Worm (Caenorhabditis elegans): Measurements from ENCODE around the gene mdl-1.

mdl-1 gene

DNA sequence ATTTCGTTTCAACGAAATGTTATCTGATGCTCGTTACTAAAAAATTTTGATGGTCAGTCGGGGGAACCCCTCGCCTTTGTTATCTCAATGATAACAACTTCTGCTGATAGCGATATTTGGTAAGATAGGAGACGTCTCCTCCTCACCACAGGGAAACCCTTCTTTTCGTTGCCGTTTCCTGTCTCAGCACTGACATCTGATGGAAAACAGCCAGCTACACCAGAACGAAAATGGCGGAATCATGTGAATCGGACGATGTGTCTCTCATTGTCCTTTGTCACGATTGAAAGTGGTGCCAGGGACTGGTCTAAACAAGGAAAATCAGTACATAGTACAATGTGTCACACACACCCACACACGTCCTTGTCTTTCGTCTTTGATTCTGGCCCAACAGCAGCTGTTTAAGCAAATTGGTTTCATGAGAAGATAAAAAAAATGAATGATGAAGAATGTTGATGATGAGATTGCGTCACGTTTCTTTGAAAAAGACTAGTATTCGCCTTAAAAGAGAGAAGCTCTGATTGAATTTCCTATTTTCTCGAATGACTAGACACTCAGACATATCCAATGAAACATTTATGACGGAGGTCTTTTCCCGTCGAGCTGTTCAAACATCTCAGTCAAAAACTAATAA lies 5.7 kb upstream of the mdl-1 start (continued):
- TF ChIP-seq him-1 (tag; optimal IDR thresholded peaks at IDR 0.05) (no peak), lin-40 (tag; optimal IDR thresholded peaks at IDR 0.05) (peak; percentile 63), let-526 (GFP tag; IDR thresholded peaks at IDR 0.05) (no peak), dox-1 (GFP tag; IDR thresholded peaks at IDR 0.05) (peak; percentile 51), ztf-3 (GFP tag; optimal IDR thresholded peaks at IDR 0.05) (no peak), lin-35 (GFP tag; optimal IDR thresholded peaks at IDR 0.05) (no peak), ceh-91 (GFP tag; IDR thresholded peaks at IDR 0.05) (no peak), ceh-100 (GFP tag; IDR thresholded peaks at IDR 0.05) (no peak), ztf-26 (tag; optimal IDR thresholded peaks at IDR 0.05) (peak; percentile 54), bed-1 (GFP tag; IDR thresholded peaks at IDR 0.05) (no peak), madf-10 (tag; optimal IDR thresholded peaks at IDR 0.05) (peak; percentile 23), mes-4 (tag; optimal IDR thresholded peaks at IDR 0.05) (no peak), die-1 (tag; optimal IDR thresholded peaks at IDR 0.05) (peak; percentile 44), ztf-22 (GFP tag; optimal IDR thresholded peaks at IDR 0.05) (peak; percentile 21), ztf-25 (GFP tag; IDR thresholded peaks at IDR 0.05) (no peak), ceh-27 (GFP tag; optimal IDR thresholded peaks at IDR 0.05) (peak; percentile 61), efl-1 (GFP tag; optimal IDR thresholded peaks at IDR 0.05) (no peak), B0035.1 (tag; optimal IDR thresholded peaks at IDR 0.05) (no peak), F52B5.7 (tag; optimal IDR thresholded peaks at IDR 0.05) (no peak), egl-18 (GFP tag; IDR thresholded peaks at IDR 0.05) (no peak), tbp1 (GFP tag; optimal IDR thresholded peaks at IDR 0.05) (no peak), mxl-1 (tag; optimal IDR thresholded peaks at IDR 0.05) (no peak), ztf-18 (tag; optimal IDR thresholded peaks at IDR 0.05) (no peak), madf-8 (GFP tag; conservative IDR thresholded peaks at IDR 0.05) (no peak), lin-54 (GFP tag; optimal IDR thresholded peaks at IDR 0.05) (no peak), B0019.2 (GFP tag; conservative IDR thresholded peaks at IDR 0.05) (no peak), zim-3 (tag; optimal IDR thresholded peaks at IDR 0.05) (no peak), nhr-179 (tag; optimal IDR thresholded peaks at IDR 0.05) (no peak), ztf-6 (GFP tag; IDR thresholded peaks at IDR 0.05) (no peak), lin-26 (GFP tag; IDR thresholded peaks at IDR 0.05) (peak; percentile 64; the same call in 1 of the 2 replicates), madf-3 (GFP tag; IDR thresholded peaks at IDR 0.05) (no peak), hmg-1.2 (GFP tag; IDR thresholded peaks at IDR 0.05) (0 out of 2 replicates have a peak, but pooled peaks have one; percentile 4), sptf-2 (GFP tag; optimal IDR thresholded peaks at IDR 0.05) (no peak), lsl-1 (GFP tag; optimal IDR thresholded peaks at IDR 0.05) (no peak), dpl-1 (GFP tag; optimal IDR thresholded peaks at IDR 0.05) (no peak), rpc-1 (optimal IDR thresholded peaks at IDR 0.05) (no peak), rpc-1 (tag; optimal IDR thresholded peaks at IDR 0.05) (no peak), nhr-27 (tag; optimal IDR thresholded peaks at IDR 0.05) (no peak), nhr-90 (tag; optimal IDR thresholded peaks at IDR 0.05) (no peak)

DNA sequence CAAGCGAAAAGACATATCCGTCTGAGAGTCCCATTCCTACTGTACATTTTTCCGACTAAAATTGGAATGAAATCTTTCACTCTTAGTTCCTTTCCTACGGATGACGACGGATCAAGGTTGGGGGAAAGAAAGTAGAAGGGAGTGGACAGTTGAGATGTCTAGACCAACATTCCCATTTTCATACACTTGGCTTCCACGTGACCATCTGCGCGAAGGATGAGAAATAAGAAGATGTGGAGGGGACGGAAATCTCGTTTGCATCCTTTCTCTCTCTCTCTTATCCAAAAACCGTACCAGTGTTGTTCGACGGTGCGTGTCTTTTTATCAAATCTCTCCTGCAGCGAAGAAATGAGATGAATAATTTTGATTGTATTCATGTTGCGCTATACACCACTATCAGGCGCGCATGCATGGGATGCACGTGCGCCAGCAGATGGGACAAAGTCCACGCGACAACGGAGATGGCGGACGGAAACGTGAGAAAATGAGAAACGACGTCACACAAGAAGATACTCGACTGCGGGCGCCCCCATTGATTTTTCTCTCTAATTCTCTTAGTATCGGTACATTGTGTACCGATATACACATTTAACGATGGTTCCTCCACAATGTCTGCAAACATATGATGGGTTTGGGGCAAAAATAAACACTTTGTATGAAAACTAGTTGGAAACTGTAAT lies 4.7 kb upstream of the mdl-1 start:
- TF ChIP-seq egrh-3 (GFP tag; IDR thresholded peaks at IDR 0.05) (no peak), F52B5.7 (tag; optimal IDR thresholded peaks at IDR 0.05) (no peak), ama-1 (optimal IDR thresholded peaks at IDR 0.05) (peak; percentile 11), ama-1 (GFP tag; optimal IDR thresholded peaks at IDR 0.05) (no peak), rec-8 (tag; optimal IDR thresholded peaks at IDR 0.05) (no peak), xnd-1 (tag; optimal IDR thresholded peaks at IDR 0.05) (no peak), ceh-40 (GFP tag; IDR thresholded peaks at IDR 0.05) (no peak), ZK185.1 (tag; optimal IDR thresholded peaks at IDR 0.05; ENCODE audit: poor library complexity, severe bottlenecking) (peak; percentile 62), tbp1 (GFP tag; optimal IDR thresholded peaks at IDR 0.05) (peak; percentile 57), ceh-91 (GFP tag; IDR thresholded peaks at IDR 0.05) (no peak), mes-4 (tag; optimal IDR thresholded peaks at IDR 0.05) (no peak), T26A5.8 (tag; optimal IDR thresholded peaks at IDR 0.05) (no peak), sdz-38 (tag; optimal IDR thresholded peaks at IDR 0.05) (no peak), gei-17 (GFP tag; optimal IDR thresholded peaks at IDR 0.05) (peak; percentile 68), K12H6.12 (tag; optimal IDR thresholded peaks at IDR 0.05) (peak; percentile 63)

All from whole organism, young adult.